Worm (Caenorhabditis elegans) whole organism, L3 larva: ENCODE results near the gene btb-5.
A peak's percentile ranks its signal among the peaks of the same experiment; 100 is the strongest.

ENCODE experiments used
- ZK546.5 ChIP-seq: sonication (generic microtip); optimal IDR thresholded peaks from 2 replicates; lab custom pipeline; 2017; ENCODE audit warnings: missing biosample characterization, missing genetic modification characterization
- ama-1 ChIP-seq: fragments of 150-350 bp; optimal IDR thresholded peaks from 2 replicates; lab custom pipeline; 2018
- ceh-9 ChIP-seq: sonication (generic microtip); optimal IDR thresholded peaks from 2 replicates; lab custom pipeline; 2018; ENCODE audit warnings: missing biosample characterization, missing genetic modification characterization
- elt-2 ChIP-seq: sonication (generic microtip); optimal IDR thresholded peaks from 2 replicates; lab custom pipeline; 2016; ENCODE audit warnings: missing genetic modification reagents, mild to moderate bottlenecking, missing genetic modification characterization, missing compliant biosample characterization
- lin-15B ChIP-seq: fragments of 150-350 bp; optimal IDR thresholded peaks from 2 replicates; lab custom pipeline; 2014; ENCODE audit warnings: missing biosample characterization, missing genetic modification characterization
- mdl-1 ChIP-seq: fragments of 150-350 bp; optimal IDR thresholded peaks from 2 replicates; lab custom pipeline; 2014; ENCODE audit warnings: missing biosample characterization, missing genetic modification characterization
- nfya-1 ChIP-seq: sonication (generic microtip); optimal IDR thresholded peaks from 2 replicates; lab custom pipeline; 2017; ENCODE audit warnings: missing genetic modification characterization, mild to moderate bottlenecking, missing compliant biosample characterization, antibody characterized with exemption, moderate library complexity; ENCODE audit not compliant: insufficient read depth
- nhr-11 ChIP-seq: fragments of 150-350 bp; optimal IDR thresholded peaks from 2 replicates; lab custom pipeline; 2014; ENCODE audit warnings: missing biosample characterization, missing genetic modification characterization
- nhr-25 ChIP-seq: sonication (generic microtip); optimal IDR thresholded peaks from 2 replicates; lab custom pipeline; 2017; ENCODE audit warnings: missing biosample characterization, missing genetic modification characterization
- zag-1 ChIP-seq: fragments of 150-350 bp; optimal IDR thresholded peaks from 2 replicates; lab custom pipeline; 2014; ENCODE audit warnings: missing biosample characterization, missing genetic modification characterization

ce11 chrIII:30399-30798 is 30.5 kb downstream of the btb-5 start:
- TF ChIP-seq nhr-25 (no peak), nfya-1 (tag; lab: Kevin White, UChicago) (peak; percentile 35), lin-15B (tag; lab: Kevin White, UChicago) (no peak), elt-2 (tag; lab: Kevin White, UChicago) (no peak), ama-1 (lab: Kevin White, UChicago) (no peak), zag-1 (tag; lab: Kevin White, UChicago) (no peak), ceh-9 (tag; lab: Kevin White, UChicago) (no peak), ZK546.5 (tag; lab: Kevin White, UChicago) (no peak), mdl-1 (tag; lab: Kevin White, UChicago) (no peak), nhr-11 (tag; lab: Kevin White, UChicago) (no peak)
